Worm (Caenorhabditis elegans) whole organism, L2 larva: ENCODE data around the gene col-118.

Experiments used
- C34F6.9 ChIP-seq: fragments of 150-350 bp; optimal IDR thresholded peaks from 2 replicates; lab custom pipeline; 2014; ENCODE audit warnings: missing biosample characterization, missing genetic modification characterization
- R02D3.7 ChIP-seq: fragments of 150-350 bp; optimal IDR thresholded peaks from 2 replicates; lab custom pipeline; 2014; ENCODE audit warnings: missing biosample characterization, missing genetic modification characterization
- Y55F3AM.14 ChIP-seq: fragments of 200-800 bp; sonication (Bioruptor generic); optimal IDR thresholded peaks from 2 replicates; lab custom pipeline; 2018; ENCODE audit warnings: mild to moderate bottlenecking, missing genetic modification characterization, missing compliant biosample characterization
- alr-1 ChIP-seq: fragments of 150-350 bp; optimal IDR thresholded peaks from 2 replicates; lab custom pipeline; 2014; ENCODE audit warnings: missing biosample characterization, missing genetic modification characterization
- aly-2 ChIP-seq: fragments of 150-350 bp; optimal IDR thresholded peaks from 2 replicates; lab custom pipeline; 2014; ENCODE audit warnings: missing biosample characterization, missing genetic modification characterization
- ama-1 ChIP-seq: fragments of 150-350 bp; optimal IDR thresholded peaks from 2 replicates; lab custom pipeline; 2018; ENCODE audit warnings: inconsistent platforms
- blmp-1 ChIP-seq: sonication (generic microtip); optimal IDR thresholded peaks from 2 replicates; lab custom pipeline; 2017; ENCODE audit warnings: missing genetic modification characterization, mild to moderate bottlenecking, missing compliant biosample characterization, antibody characterized with exemption, moderate library complexity; ENCODE audit not compliant: insufficient read depth
- ceh-16 ChIP-seq: fragments of 150-350 bp; optimal IDR thresholded peaks from 2 replicates; lab custom pipeline; 2014; ENCODE audit warnings: missing biosample characterization, missing genetic modification characterization
- ceh-82 ChIP-seq: fragments of 150-350 bp; optimal IDR thresholded peaks from 2 replicates; lab custom pipeline; 2014; ENCODE audit warnings: missing biosample characterization, missing genetic modification characterization
- crh-2 ChIP-seq: sonication (generic microtip); optimal IDR thresholded peaks from 2 replicates; lab custom pipeline; 2017; ENCODE audit warnings: missing biosample characterization, missing genetic modification characterization
- dmd-4 ChIP-seq: sonication (generic microtip); optimal IDR thresholded peaks from 2 replicates; lab custom pipeline; 2017; ENCODE audit warnings: missing biosample characterization, missing genetic modification characterization
- egl-27 ChIP-seq: sonication (generic microtip); optimal IDR thresholded peaks from 3 replicates; lab custom pipeline; 2017; ENCODE audit warnings: missing biosample characterization, missing genetic modification reagents, missing genetic modification characterization
- elt-1 ChIP-seq: fragments of 150-350 bp; optimal IDR thresholded peaks from 2 replicates; lab custom pipeline; 2014; ENCODE audit warnings: missing biosample characterization, missing genetic modification characterization
- elt-3 ChIP-seq: sonication (generic microtip); optimal IDR thresholded peaks from 2 replicates; lab custom pipeline; 2017; ENCODE audit warnings: missing biosample characterization, missing genetic modification characterization
- fos-1 ChIP-seq: fragments of 150-350 bp; optimal IDR thresholded peaks from 2 replicates; lab custom pipeline; 2014; ENCODE audit warnings: missing biosample characterization, missing genetic modification characterization
- gmeb-1 ChIP-seq: fragments of 150-350 bp; optimal IDR thresholded peaks from 2 replicates; lab custom pipeline; 2014; ENCODE audit warnings: missing biosample characterization, missing genetic modification characterization
- lin-11 ChIP-seq: fragments of 150-350 bp; sonication (generic microtip); optimal IDR thresholded peaks from 2 replicates; lab custom pipeline; 2014; ENCODE audit warnings: missing biosample characterization, missing genetic modification characterization, inconsistent platforms, mixed read lengths
- lin-13 ChIP-seq: fragments of 150-350 bp; optimal IDR thresholded peaks from 2 replicates; lab custom pipeline; 2014; ENCODE audit warnings: missing biosample characterization, missing genetic modification reagents, missing genetic modification characterization
- lsy-2 ChIP-seq, 2 experiments: fragments of 150-350 bp in 1 of 2; sonication (generic microtip) in 1 of 2; optimal IDR thresholded peaks; 2 replicates each; lab custom pipeline; 2014 to 2017; ENCODE audit warnings: missing biosample characterization in 2 of 2, missing genetic modification characterization in 2 of 2
- mab-5 ChIP-seq: fragments of 150-350 bp; optimal IDR thresholded peaks from 2 replicates; lab custom pipeline; 2014; ENCODE audit warnings: missing biosample characterization, missing genetic modification characterization
- mbf-1 ChIP-seq: sonication (generic microtip); optimal IDR thresholded peaks from 2 replicates; lab custom pipeline; 2017; ENCODE audit warnings: missing biosample characterization, missing genetic modification characterization
- mdl-1 ChIP-seq, 2 experiments: fragments of 150-350 bp in 1 of 2; sonication (generic microtip) in 1 of 2; optimal IDR thresholded peaks; 2 replicates each; lab custom pipeline; 2017; ENCODE audit warnings: missing biosample characterization in 2 of 2, missing genetic modification characterization in 2 of 2
- nhr-10 ChIP-seq: sonication (generic microtip); optimal IDR thresholded peaks from 2 replicates; lab custom pipeline; 2017; ENCODE audit warnings: missing biosample characterization, missing genetic modification characterization
- nhr-11 ChIP-seq: fragments of 150-350 bp; optimal IDR thresholded peaks from 2 replicates; lab custom pipeline; 2014; ENCODE audit warnings: missing biosample characterization, missing genetic modification characterization
- nhr-12 ChIP-seq: fragments of 150-350 bp; optimal IDR thresholded peaks from 2 replicates; lab custom pipeline; 2014; ENCODE audit warnings: missing biosample characterization, missing genetic modification characterization
- nhr-129 ChIP-seq: fragments of 150-350 bp; optimal IDR thresholded peaks from 2 replicates; lab custom pipeline; 2014; ENCODE audit warnings: missing biosample characterization, missing genetic modification characterization
- nhr-21 ChIP-seq: fragments of 150-350 bp; optimal IDR thresholded peaks from 2 replicates; lab custom pipeline; 2014; ENCODE audit warnings: missing biosample characterization, missing genetic modification characterization
- nhr-23 ChIP-seq: fragments of 150-350 bp; optimal IDR thresholded peaks from 2 replicates; lab custom pipeline; 2014; ENCODE audit warnings: missing biosample characterization, missing genetic modification reagents, missing genetic modification characterization
- nhr-237 ChIP-seq: fragments of 150-350 bp; optimal IDR thresholded peaks from 2 replicates; lab custom pipeline; 2014; ENCODE audit warnings: missing biosample characterization, missing genetic modification characterization
- nhr-25 ChIP-seq: fragments of 150-350 bp; sonication (generic microtip); optimal IDR thresholded peaks from 3 replicates; lab custom pipeline; 2014; ENCODE audit warnings: missing biosample characterization, missing genetic modification characterization
- nhr-6 ChIP-seq: fragments of 150-350 bp; optimal IDR thresholded peaks from 2 replicates; lab custom pipeline; 2014; ENCODE audit warnings: missing biosample characterization, missing genetic modification characterization
- nhr-77 ChIP-seq: fragments of 150-350 bp; optimal IDR thresholded peaks from 2 replicates; lab custom pipeline; 2014; ENCODE audit warnings: missing biosample characterization, missing genetic modification characterization
- sem-4 ChIP-seq: fragments of 150-350 bp; optimal IDR thresholded peaks from 2 replicates; lab custom pipeline; 2014; ENCODE audit warnings: missing biosample characterization, missing genetic modification reagents, missing genetic modification characterization
- skn-1 ChIP-seq: sonication (generic microtip); optimal IDR thresholded peaks from 2 replicates; lab custom pipeline; 2017; ENCODE audit warnings: missing biosample characterization, missing genetic modification characterization
- sma-3 ChIP-seq: sonication (generic microtip); optimal IDR thresholded peaks from 2 replicates; lab custom pipeline; 2016; ENCODE audit warnings: missing genetic modification reagents, missing genetic modification characterization, missing compliant biosample characterization
- sma-9 ChIP-seq, 2 experiments: fragments of 150-350 bp in 1 of 2; sonication (generic microtip) in 1 of 2; optimal IDR thresholded peaks; 2 replicates each; lab custom pipeline; 2014 to 2016; ENCODE audit warnings: missing genetic modification characterization in 2 of 2, mild to moderate bottlenecking in 1 of 2, missing biosample characterization in 1 of 2, missing compliant biosample characterization in 1 of 2, missing genetic modification reagents in 1 of 2, moderate library complexity in 1 of 2
- snpc-4 ChIP-seq: fragments of 150-350 bp; optimal IDR thresholded peaks from 2 replicates; lab custom pipeline; 2014; ENCODE audit warnings: missing biosample characterization, missing genetic modification characterization
- unc-39 ChIP-seq: fragments of 150-350 bp; optimal IDR thresholded peaks from 2 replicates; lab custom pipeline; 2014; ENCODE audit warnings: missing biosample characterization, missing genetic modification characterization
- unc-55 ChIP-seq: fragments of 150-350 bp; sonication (generic microtip); optimal IDR thresholded peaks from 3 replicates; lab custom pipeline; 2014; ENCODE audit warnings: missing biosample characterization, missing genetic modification reagents, missing genetic modification characterization
- unc-62 ChIP-seq: fragments of 150-350 bp; optimal IDR thresholded peaks from 2 replicates; lab custom pipeline; 2014; ENCODE audit warnings: missing biosample characterization, missing genetic modification reagents, missing genetic modification characterization
- zag-1 ChIP-seq: fragments of 150-350 bp; optimal IDR thresholded peaks from 2 replicates; lab custom pipeline; 2014; ENCODE audit warnings: missing biosample characterization, missing genetic modification characterization
- ztf-1 ChIP-seq: fragments of 200-800 bp; sonication (Bioruptor generic); conservative IDR thresholded peaks from 2 replicates; pipeline ENCODE4 v1.3.6; 2022; ENCODE audit warnings: missing genetic modification characterization, missing compliant biosample characterization
- ztf-11 ChIP-seq: sonication (generic microtip); optimal IDR thresholded peaks from 2 replicates; lab custom pipeline; 2017; ENCODE audit warnings: missing biosample characterization, missing genetic modification characterization
- ztf-4 ChIP-seq: fragments of 150-350 bp; optimal IDR thresholded peaks from 2 replicates; lab custom pipeline; 2014; ENCODE audit warnings: missing biosample characterization, missing genetic modification characterization

The col-118 gene

DNA sequence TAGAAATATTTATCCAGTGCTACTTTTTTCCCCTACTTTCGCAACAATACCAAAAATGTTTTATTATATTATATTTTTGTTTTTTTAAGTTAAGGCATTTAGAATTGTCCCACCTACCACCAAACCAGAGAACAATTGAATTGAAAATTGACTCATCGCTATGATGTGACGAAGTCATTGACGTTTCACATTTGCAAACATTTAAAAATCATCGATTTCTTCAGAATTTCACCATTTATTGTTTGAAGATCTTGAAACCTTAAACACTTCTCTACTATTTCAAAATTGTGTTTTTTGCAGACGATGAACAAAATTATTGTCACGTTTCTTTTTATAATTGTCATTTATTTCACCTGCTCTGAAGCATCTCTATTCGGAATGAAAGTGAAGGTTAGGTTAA, 33.2 kb downstream of the col-118 start, which contains the start of gene C09G9.8:
Gene C09G9.8, plus strand, starts transcription at position 301 of the 400 bp plus-strand sequence.
- TF ChIP-seq unc-62 (GFP tag; lab: Kevin White, UChicago) (no peak), C34F6.9 (no peak), elt-1 (tag; lab: Kevin White, UChicago) (no peak), dmd-4 (tag; lab: Kevin White, UChicago) (no peak), ceh-16 (tag; lab: Kevin White, UChicago) (no peak), crh-2 (no peak), gmeb-1 (no peak), mdl-1 (tag; optimal IDR thresholded peaks at IDR 0.05; lab: Kevin White, UChicago) (no peak), sem-4 (tag; lab: Kevin White, UChicago) (no peak), egl-27 (tag; lab: Kevin White, UChicago) (no peak), unc-55 (GFP tag; lab: Kevin White, UChicago) (no peak), nhr-237 (no peak), snpc-4 (no peak), mbf-1 (tag; lab: Kevin White, UChicago) (no peak), zag-1 (tag; lab: Kevin White, UChicago) (no peak), elt-3 (no peak), R02D3.7 (tag; lab: Kevin White, UChicago) (no peak), skn-1 (tag; lab: Kevin White, UChicago) (no peak)

DNA sequence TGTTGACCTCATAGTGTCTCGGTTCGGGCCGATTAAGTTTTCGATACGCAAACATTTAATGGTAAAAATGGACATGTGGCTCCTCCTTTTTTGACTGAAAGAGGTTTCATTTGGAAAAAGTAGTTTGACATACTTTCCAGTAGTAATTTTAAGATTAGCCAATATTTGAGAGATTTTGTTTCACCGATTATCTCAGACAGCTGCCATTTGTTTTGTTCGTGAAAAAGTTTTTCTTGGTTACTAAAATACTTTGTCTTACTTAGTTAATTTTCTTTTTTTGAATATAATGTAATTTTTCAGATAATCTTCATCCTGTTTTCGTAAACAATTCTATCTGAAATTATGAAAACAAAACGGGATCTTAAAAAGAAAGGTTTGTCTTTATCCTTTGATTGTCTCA, 38.2 kb downstream of the col-118 start, which contains the start of gene C09G9.5:
Gene C09G9.5, plus strand, starts transcription at position 301 of the 400 bp plus-strand sequence.
- TF ChIP-seq dmd-4 (tag; lab: Kevin White, UChicago) (no peak), sma-9 (GFP tag; optimal IDR thresholded peaks at IDR 0.05; lab: Kevin White, UChicago) (no peak), sma-9 (tag; optimal IDR thresholded peaks at IDR 0.05; lab: Kevin White, UChicago) (no peak), mdl-1 (tag; optimal IDR thresholded peaks at IDR 0.05; lab: Kevin White, UChicago) (no peak), nhr-6 (tag; lab: Kevin White, UChicago) (no peak)

ce11 chrIV:8888525-8889026, 40.6 kb downstream of the col-118 start, which contains the start of gene oma-1:
Gene oma-1 (plus strand): TSS chrIV:8888976.
- TF ChIP-seq unc-39 (tag; lab: Kevin White, UChicago) (no peak), skn-1 (tag; lab: Kevin White, UChicago) (no peak), nhr-77 (tag; lab: Kevin White, UChicago) (no peak), lsy-2 (tag; optimal IDR thresholded peaks at IDR 0.05; lab: Kevin White, UChicago) (no peak)

DNA sequence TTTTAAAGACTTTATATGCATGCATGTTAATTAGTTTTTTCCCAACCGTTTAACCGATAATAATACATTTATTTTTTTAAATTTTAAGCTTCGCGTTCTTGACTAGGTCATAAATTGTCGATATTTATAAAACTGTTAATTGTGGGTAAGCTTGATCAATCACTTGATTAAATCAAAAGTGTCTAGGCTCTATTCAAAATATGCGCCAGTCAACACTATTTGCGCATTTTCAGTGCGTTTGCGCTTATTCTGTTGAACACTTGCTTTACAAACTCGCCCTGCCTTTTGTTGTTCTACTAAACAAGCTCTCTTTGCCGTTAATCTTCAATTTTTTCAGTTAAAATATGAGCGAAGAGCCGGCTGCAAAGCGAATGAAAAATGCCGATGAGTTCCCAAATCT, 43.1 kb downstream of the col-118 start, which contains the start of gene spr-2:
Gene spr-2, plus strand, starts transcription at position 332 of the 400 bp plus-strand sequence.
- TF ChIP-seq zag-1 (tag; lab: Kevin White, UChicago) (no peak), sma-9 (GFP tag; optimal IDR thresholded peaks at IDR 0.05; lab: Kevin White, UChicago) (peak; percentile 75), sma-9 (tag; optimal IDR thresholded peaks at IDR 0.05; lab: Kevin White, UChicago) (no peak), blmp-1 (no peak), ztf-1 (GFP tag; lab: Robert Waterston, UW) (no peak), Y55F3AM.14 (GFP tag; lab: Kevin White, UChicago) (no peak), ceh-16 (tag; lab: Kevin White, UChicago) (no peak), egl-27 (tag; lab: Kevin White, UChicago) (no peak), nhr-25 (tag; lab: Kevin White, UChicago) (peak; percentile 71), aly-2 (tag; lab: Kevin White, UChicago) (no peak), nhr-12 (tag; lab: Kevin White, UChicago) (no peak), lsy-2 (tag; optimal IDR thresholded peaks at IDR 0.05; lab: Kevin White, UChicago) (peak; percentile 60 to 90), ceh-82 (tag; lab: Kevin White, UChicago) (no peak), nhr-237 (no peak), alr-1 (no peak), nhr-21 (tag; lab: Kevin White, UChicago) (peak; percentile 56), sma-3 (GFP tag; lab: Kevin White, UChicago) (peak; percentile 70), skn-1 (tag; lab: Kevin White, UChicago) (no peak), lin-11 (tag; lab: Kevin White, UChicago) (peak; percentile 38), nhr-6 (tag; lab: Kevin White, UChicago) (peak; percentile 62), nhr-10 (tag; lab: Kevin White, UChicago) (peak; percentile 32), ztf-4 (peak; percentile 4), C34F6.9 (peak; percentile 91), elt-3 (no peak), nhr-129 (tag; lab: Kevin White, UChicago) (peak; percentile 72), nhr-11 (tag; lab: Kevin White, UChicago) (no peak), R02D3.7 (tag; lab: Kevin White, UChicago) (no peak), crh-2 (peak; percentile 80), unc-39 (tag; lab: Kevin White, UChicago) (no peak), unc-62 (GFP tag; lab: Kevin White, UChicago) (no peak), fos-1 (peak; percentile 40), nhr-23 (tag; lab: Kevin White, UChicago) (no peak), ama-1 (lab: Kevin White, UChicago) (no peak), snpc-4 (peak; percentile 25), mdl-1 (tag; optimal IDR thresholded peaks at IDR 0.05; lab: Kevin White, UChicago) (no peak), dmd-4 (tag; lab: Kevin White, UChicago) (no peak), ztf-11 (tag; lab: Kevin White, UChicago) (no peak), lin-13 (GFP tag; lab: Kevin White, UChicago) (peak; percentile 72), mab-5 (tag; lab: Kevin White, UChicago) (peak; percentile 20)
